Worm (Caenorhabditis elegans): Measurements from ENCODE around the gene T05C7.9.

The T05C7.9 gene

DNA sequence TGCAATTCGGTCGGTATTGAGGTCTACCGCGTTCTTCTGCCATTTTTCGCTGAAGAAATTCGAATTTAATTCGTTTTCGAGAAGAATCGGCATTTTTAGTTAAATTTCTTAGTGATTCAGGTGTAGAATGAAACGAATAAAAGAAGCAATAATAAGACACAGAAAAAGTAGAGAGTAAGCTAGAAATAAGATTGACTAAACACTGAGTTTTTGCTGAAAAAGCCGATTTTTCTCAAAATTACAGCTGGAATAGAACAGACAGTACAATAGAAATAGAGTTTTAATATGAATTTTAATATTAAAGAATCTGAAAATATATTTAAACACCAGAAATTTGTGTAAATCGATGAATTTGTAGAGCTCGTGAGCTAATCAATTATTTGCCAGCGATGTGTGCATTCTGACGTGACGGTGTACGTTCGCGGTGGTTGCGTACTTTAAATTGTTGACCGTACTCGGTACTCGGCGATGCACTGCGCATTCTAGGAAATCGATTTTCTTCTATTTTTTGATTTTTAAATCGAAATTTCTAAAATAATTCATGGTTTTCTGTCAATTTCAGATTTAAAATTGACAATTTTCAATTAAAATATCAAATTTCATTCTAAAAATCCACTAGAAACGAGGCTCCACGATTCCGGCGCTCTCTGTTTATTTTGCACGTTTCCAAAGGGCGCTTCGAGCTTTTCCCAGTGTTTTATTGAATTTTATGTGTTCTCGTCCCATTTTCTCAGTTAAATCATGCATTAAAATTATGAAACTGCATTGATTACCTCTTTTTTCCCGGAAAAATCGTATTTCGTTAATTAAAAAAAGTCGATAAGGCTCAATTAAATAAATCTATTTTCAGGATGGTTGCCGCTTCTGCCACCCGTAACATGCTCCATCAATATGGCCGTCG is 47.1 kb downstream of the T05C7.9 start, which contains the start of the genes grld-1 and cox-6C:
grld-1 (minus strand) TSS at position 51 of the 901 bp plus-strand sequence.
cox-6C (plus strand) TSS at position 851 of the 901 bp plus-strand sequence.
- TF ChIP-seq C08G9.2 (tag; optimal IDR thresholded peaks at IDR 0.05), result no peak
- TF ChIP-seq nfya-1 (tag; optimal IDR thresholded peaks at IDR 0.05), result peak; percentile 59
- no peak for TF ChIP-seq ceh-9 (tag; optimal IDR thresholded peaks at IDR 0.05)
- no peak for TF ChIP-seq unc-55 (GFP tag; optimal IDR thresholded peaks at IDR 0.05)
- no peak for TF ChIP-seq sox-2 (GFP tag; IDR thresholded peaks at IDR 0.05)
- no peak for TF ChIP-seq zip-5 (tag; optimal IDR thresholded peaks at IDR 0.05)
- TF ChIP-seq ceh-48 (tag; optimal IDR thresholded peaks at IDR 0.05), result peak; percentile 69
- no peak for TF ChIP-seq pha-4 (tag; optimal IDR thresholded peaks at IDR 0.05)
- peak; percentile 36 for TF ChIP-seq elt-2 (tag; optimal IDR thresholded peaks at IDR 0.05)
- TF ChIP-seq hlh-13 (GFP tag; optimal IDR thresholded peaks at IDR 0.05), result no peak
- peak; percentile 55 for TF ChIP-seq ceh-31 (tag; optimal IDR thresholded peaks at IDR 0.05)
- TF ChIP-seq npax-4 (tag; optimal IDR thresholded peaks at IDR 0.05), result no peak
- no peak for TF ChIP-seq ceh-45 (GFP tag; IDR thresholded peaks at IDR 0.05)
- TF ChIP-seq sox-4 (tag; optimal IDR thresholded peaks at IDR 0.05), result no peak
- no peak for TF ChIP-seq C38D4.7 (GFP tag; optimal IDR thresholded peaks at IDR 0.05)
- TF ChIP-seq fkh-10 (GFP tag; optimal IDR thresholded peaks at IDR 0.05), result no peak
- peak; percentile 27 for TF ChIP-seq unc-42 (tag; optimal IDR thresholded peaks at IDR 0.05)
- TF ChIP-seq ceh-34 (tag; optimal IDR thresholded peaks at IDR 0.05), result peak; percentile 78
- TF ChIP-seq odd-2 (tag; optimal IDR thresholded peaks at IDR 0.05), result no peak
- TF ChIP-seq ttx-3 (tag; optimal IDR thresholded peaks at IDR 0.05), result no peak
- TF ChIP-seq nhr-11 (tag; optimal IDR thresholded peaks at IDR 0.05), result no peak
- no peak for TF ChIP-seq ceh-30 (tag; optimal IDR thresholded peaks at IDR 0.05)
- TF ChIP-seq pros-1 (tag; optimal IDR thresholded peaks at IDR 0.05), result no peak
- TF ChIP-seq K09A11.1 (tag; optimal IDR thresholded peaks at IDR 0.05; ENCODE audit: insufficient read depth), result peak; percentile 58
- TF ChIP-seq pqm-1 (tag; optimal IDR thresholded peaks at IDR 0.05), result no peak
- peak; percentile 16 for TF ChIP-seq ets-4 (tag; optimal IDR thresholded peaks at IDR 0.05)
- TF ChIP-seq ceh-14 (tag; optimal IDR thresholded peaks at IDR 0.05), result peak; percentile 7
- no peak for TF ChIP-seq pax-1 (tag; optimal IDR thresholded peaks at IDR 0.05)
- no peak for TF ChIP-seq ceh-2 (tag; optimal IDR thresholded peaks at IDR 0.05)
- no peak for TF ChIP-seq K02D7.2 (tag; optimal IDR thresholded peaks at IDR 0.05)
- TF ChIP-seq lim-6 (tag; optimal IDR thresholded peaks at IDR 0.05), result no peak
- peak; percentile 6 for TF ChIP-seq tbx-2 (tag; optimal IDR thresholded peaks at IDR 0.05)
- no peak for TF ChIP-seq T23F11.4 (GFP tag; optimal IDR thresholded peaks at IDR 0.05)
- TF ChIP-seq ama-1 (optimal IDR thresholded peaks at IDR 0.05), result no peak

DNA sequence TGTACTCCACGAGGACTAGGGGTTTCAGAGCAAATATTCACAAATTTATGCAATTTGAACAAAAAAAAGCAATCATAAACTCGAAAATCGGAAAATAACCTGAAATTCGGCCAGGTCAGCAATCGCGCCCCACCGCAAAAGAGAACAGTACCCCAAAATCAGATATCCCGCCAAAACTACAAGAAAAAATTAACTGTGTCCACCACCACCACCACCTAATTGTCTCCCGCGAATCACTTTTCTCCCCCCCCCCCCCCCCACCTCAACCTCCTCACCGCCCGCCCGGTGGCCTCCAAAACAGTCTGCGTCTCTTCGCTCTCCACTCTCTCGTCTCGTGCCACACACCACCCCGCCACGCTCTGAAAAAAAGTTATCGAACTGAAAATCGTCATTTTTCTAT is 49.4 kb downstream of the T05C7.9 start:
- TF ChIP-seq fax-1 (tag; optimal IDR thresholded peaks at IDR 0.05) (no peak), ceh-19 (GFP tag; optimal IDR thresholded peaks at IDR 0.05) (peak; percentile 22), elt-2 (tag; optimal IDR thresholded peaks at IDR 0.05) (peak; percentile 21)
